Fruit fly (Drosophila melanogaster): ENCODE measurements around the gene Tengl3.

The Tengl3 gene

DNA sequence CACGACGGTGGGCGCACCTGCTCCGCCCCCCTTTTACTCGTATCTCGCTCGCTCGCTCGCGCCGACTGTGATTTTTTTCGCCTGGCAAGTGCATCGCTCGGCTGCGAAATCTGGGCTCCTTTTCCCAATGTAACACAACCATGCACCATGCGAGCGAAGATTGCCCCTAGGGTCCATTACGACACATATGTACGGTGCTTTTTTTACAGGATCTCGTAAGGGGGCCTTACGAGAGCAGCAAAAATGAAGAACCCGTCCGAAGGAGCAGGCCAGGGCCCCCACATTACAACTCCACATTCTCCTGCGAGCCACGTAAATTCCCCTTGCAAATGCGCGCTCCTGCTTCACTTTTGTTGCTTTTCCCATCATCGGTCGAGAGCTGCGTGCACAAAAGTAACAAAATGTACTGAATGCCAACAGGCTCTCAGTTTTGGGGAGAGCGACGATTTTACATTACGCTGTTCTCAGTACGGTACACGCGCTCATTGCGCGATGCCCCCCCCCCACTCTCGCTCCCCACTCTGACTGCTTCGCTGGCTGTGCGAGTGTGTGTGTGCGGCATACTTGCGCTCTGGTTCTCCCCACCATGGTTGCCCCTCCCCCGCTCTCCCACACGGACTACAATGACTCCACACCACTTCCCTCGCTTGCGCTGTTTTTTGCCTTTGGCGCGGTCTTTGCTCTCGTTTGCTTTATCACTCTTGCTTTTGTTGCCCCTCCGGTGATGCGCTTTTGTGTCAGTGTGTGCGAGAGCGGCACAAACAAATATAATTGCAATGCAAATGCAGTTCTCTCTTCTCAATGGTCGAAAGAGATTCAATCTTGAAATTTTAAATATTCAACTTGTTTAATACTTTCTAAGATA, 35.0 kb downstream of the Tengl3 start (continued):
- TF ChIP-seq cyc (GFP tag; optimal IDR thresholded peaks at IDR 0.05) = no peak
- peak; percentile 8 for TF ChIP-seq Ets21C (GFP tag; optimal IDR thresholded peaks at IDR 0.05)
- TF ChIP-seq Sox102F (GFP tag; optimal IDR thresholded peaks at IDR 0.05) = peak; percentile 78
- TF ChIP-seq fd59A (GFP tag; optimal IDR thresholded peaks at IDR 0.05) = no peak
- TF ChIP-seq svp (GFP tag) = peak; percentile 86
- TF ChIP-seq CG6276 (GFP tag; optimal IDR thresholded peaks at IDR 0.05) = peak; percentile 62
- TF ChIP-seq CG6792 (GFP tag; optimal IDR thresholded peaks at IDR 0.05) = peak; percentile 45
- no peak for TF ChIP-seq CG4318 (GFP tag; optimal IDR thresholded peaks at IDR 0.05)
- TF ChIP-seq CG9139 (GFP tag; optimal IDR thresholded peaks at IDR 0.05) = peak; percentile 57
- peak; percentile 22 for TF ChIP-seq fkh (GFP tag; optimal IDR thresholded peaks at IDR 0.05)

DNA sequence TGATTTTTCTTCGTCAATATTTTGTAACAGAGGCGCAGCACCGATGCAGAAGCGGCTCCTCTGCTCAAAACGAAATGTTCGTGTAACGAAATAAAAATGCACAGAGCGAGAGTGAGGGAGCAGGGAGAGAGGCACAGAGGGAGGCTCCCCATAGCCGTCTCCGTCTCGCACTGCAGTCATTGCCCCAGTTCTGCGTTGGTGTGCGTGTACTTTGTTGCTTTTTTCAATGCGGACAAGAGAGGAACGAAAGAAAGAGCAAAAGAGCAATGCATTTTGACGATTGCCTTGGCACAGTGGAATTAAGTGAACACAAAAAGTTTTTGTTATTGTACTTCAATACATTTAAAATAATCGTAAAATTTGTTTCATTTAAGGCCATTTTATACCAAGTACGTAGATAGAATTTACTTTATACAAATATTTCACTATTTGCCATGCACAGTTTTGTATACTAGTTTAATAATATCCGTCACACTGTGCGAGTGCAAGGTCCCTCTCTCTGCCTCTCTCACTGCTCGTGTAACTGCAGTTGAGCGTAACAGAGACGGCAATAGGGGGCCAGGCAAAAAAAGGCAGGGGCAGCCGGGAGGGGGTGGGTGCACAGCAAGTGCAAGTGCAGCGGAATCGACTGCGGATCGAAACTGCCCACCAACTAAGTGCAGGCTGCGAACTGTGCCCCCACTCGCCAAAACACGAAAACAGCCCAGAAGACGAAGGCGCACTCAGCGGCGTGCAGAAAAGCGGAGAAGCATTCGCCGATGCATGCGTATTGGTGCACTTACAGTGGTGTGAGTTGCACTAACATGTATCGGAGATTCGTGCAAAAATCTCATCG, 35.8 kb downstream of the Tengl3 start:
- TF ChIP-seq Sox14 (GFP tag; optimal IDR thresholded peaks at IDR 0.05) (peak; percentile 100), ss (GFP tag; optimal IDR thresholded peaks at IDR 0.05) (peak; percentile 100), CG10669 (GFP tag; optimal IDR thresholded peaks at IDR 0.05) (peak; percentile 100), CG15336 (GFP tag; IDR thresholded peaks at IDR 0.05) (peak; percentile 100), fd85E (GFP tag; optimal IDR thresholded peaks at IDR 0.05) (peak; percentile 98), Eip93F (GFP tag; optimal IDR thresholded peaks at IDR 0.05) (no peak), CG7368 (GFP tag; optimal IDR thresholded peaks at IDR 0.05) (peak; percentile 100), dac (GFP tag; optimal IDR thresholded peaks at IDR 0.05) (peak; percentile 99), achi (GFP tag; optimal IDR thresholded peaks at IDR 0.05) (peak; percentile 99), dsx (GFP tag; optimal IDR thresholded peaks at IDR 0.05; ENCODE audit: poor library complexity, severe bottlenecking) (peak; percentile 99), spab (GFP tag; optimal IDR thresholded peaks at IDR 0.05) (peak; percentile 100), CG6163 (GFP tag; IDR thresholded peaks at IDR 0.05) (peak; percentile 100), cyc (GFP tag; optimal IDR thresholded peaks at IDR 0.05) (peak; percentile 100), CG11762 (GFP tag; optimal IDR thresholded peaks at IDR 0.05; ENCODE audit: insufficient read depth) (peak; percentile 100), Blimp-1 (GFP tag; optimal IDR thresholded peaks at IDR 0.05) (peak; percentile 98), eg (GFP tag; IDR thresholded peaks at IDR 0.05) (peak; percentile 100), CG31627 (GFP tag; optimal IDR thresholded peaks at IDR 0.05) (peak; percentile 100), CG16779 (tag; optimal IDR thresholded peaks at IDR 0.05) (peak; percentile 99), CG1621 (tag; optimal IDR thresholded peaks at IDR 0.05) (peak; percentile 99), fd59A (GFP tag; optimal IDR thresholded peaks at IDR 0.05) (peak; percentile 99), CG32006 (GFP tag; optimal IDR thresholded peaks at IDR 0.05) (peak; percentile 100), Hr4 (GFP tag; optimal IDR thresholded peaks at IDR 0.05) (peak; percentile 100), lz (GFP tag; optimal IDR thresholded peaks at IDR 0.05) (peak; percentile 100), Eip78C (GFP tag) (peak; percentile 100), Lpt (GFP tag; optimal IDR thresholded peaks at IDR 0.05) (peak; percentile 100), CG9139 (GFP tag; optimal IDR thresholded peaks at IDR 0.05) (peak; percentile 100), fkh (GFP tag; optimal IDR thresholded peaks at IDR 0.05) (peak; percentile 66), CG34406 (GFP tag; optimal IDR thresholded peaks at IDR 0.05) (peak; percentile 100), Hr39 (GFP tag; optimal IDR thresholded peaks at IDR 0.05) (peak; percentile 100), salr (GFP tag; optimal IDR thresholded peaks at IDR 0.05) (peak; percentile 99 to 100), CG6276 (GFP tag; optimal IDR thresholded peaks at IDR 0.05) (peak; percentile 100), Met (GFP tag; optimal IDR thresholded peaks at IDR 0.05) (peak; percentile 100), Smox (GFP tag; optimal IDR thresholded peaks at IDR 0.05) (peak; percentile 100), Hr38 (GFP tag; optimal IDR thresholded peaks at IDR 0.05) (peak; percentile 98), CG8319 (GFP tag; optimal IDR thresholded peaks at IDR 0.05) (peak; percentile 100), CG8119 (GFP tag; IDR thresholded peaks at IDR 0.05) (peak; percentile 100), CG11294 (GFP tag; IDR thresholded peaks at IDR 0.05) (peak; percentile 100), acj6 (GFP tag; optimal IDR thresholded peaks at IDR 0.05) (peak; percentile 100), CG3919 (GFP tag; optimal IDR thresholded peaks at IDR 0.05) (peak; percentile 100), Sox102F (GFP tag; optimal IDR thresholded peaks at IDR 0.05) (peak; percentile 100), Eip75B (GFP tag; optimal IDR thresholded peaks at IDR 0.05) (peak; percentile 100)

All from whole organism, prepupa.